Fruit fly (Drosophila melanogaster): Measurements from ENCODE around the gene Cpsf5.

Cpsf5 gene

DNA sequence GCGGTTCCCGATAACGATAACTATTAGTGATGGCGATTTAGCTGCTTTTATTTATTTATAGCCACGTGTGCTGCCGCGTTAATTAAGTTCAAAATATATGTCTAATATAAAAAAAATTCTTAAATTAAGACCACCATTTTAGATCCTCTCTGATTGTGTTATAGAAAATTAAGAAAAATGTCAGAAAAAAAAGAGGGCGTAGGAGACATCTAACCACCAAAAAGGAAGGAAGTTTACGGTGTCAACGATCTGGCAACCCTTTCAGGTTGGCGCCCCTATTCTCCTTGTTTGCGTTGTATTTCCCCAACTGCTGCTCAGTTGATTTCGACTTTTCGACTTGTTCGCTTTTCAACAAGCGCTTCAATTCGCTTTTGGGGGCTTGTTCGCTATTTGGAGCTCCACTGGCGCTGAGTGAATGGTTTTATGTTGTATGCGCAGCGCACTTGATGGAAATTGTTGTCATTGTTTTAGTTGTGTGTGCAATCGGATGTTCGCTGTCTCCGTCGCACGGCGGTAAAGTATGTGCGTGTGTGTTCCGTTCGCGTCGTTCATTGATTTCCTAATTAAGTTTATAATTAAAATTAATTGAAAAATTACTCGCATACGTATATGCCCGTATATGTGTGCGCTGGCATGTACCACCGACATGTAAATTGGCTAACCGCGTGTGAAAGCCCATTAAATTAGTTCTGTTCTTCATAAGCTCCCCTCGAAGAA lies 50.1 kb downstream of the Cpsf5 start, which contains the start of the genes CG3434 and CG44838 (continued):
- TF ChIP-seq fd85E (GFP tag; optimal IDR thresholded peaks at IDR 0.05) (peak; percentile 5), Ets96B (tag; optimal IDR thresholded peaks at IDR 0.05) (peak; percentile 68), eg (GFP tag; IDR thresholded peaks at IDR 0.05) (peak; percentile 75), Ets21C (GFP tag; optimal IDR thresholded peaks at IDR 0.05) (peak; percentile 46), CG4318 (GFP tag; optimal IDR thresholded peaks at IDR 0.05) (peak; percentile 48), CG1621 (tag; optimal IDR thresholded peaks at IDR 0.05) (peak; percentile 37), dsx (GFP tag; optimal IDR thresholded peaks at IDR 0.05; ENCODE audit: poor library complexity, severe bottlenecking) (peak; percentile 47), Hr4 (GFP tag; optimal IDR thresholded peaks at IDR 0.05) (peak; percentile 82), vri (GFP tag; optimal IDR thresholded peaks at IDR 0.05) (peak; percentile 54), topi (GFP tag; optimal IDR thresholded peaks at IDR 0.05) (peak; percentile 73), Sox15 (GFP tag; optimal IDR thresholded peaks at IDR 0.05) (peak; percentile 65), CG32006 (GFP tag; optimal IDR thresholded peaks at IDR 0.05) (peak; percentile 70), dac (GFP tag; optimal IDR thresholded peaks at IDR 0.05) (peak; percentile 55), cyc (GFP tag; optimal IDR thresholded peaks at IDR 0.05) (peak; percentile 69)

DNA sequence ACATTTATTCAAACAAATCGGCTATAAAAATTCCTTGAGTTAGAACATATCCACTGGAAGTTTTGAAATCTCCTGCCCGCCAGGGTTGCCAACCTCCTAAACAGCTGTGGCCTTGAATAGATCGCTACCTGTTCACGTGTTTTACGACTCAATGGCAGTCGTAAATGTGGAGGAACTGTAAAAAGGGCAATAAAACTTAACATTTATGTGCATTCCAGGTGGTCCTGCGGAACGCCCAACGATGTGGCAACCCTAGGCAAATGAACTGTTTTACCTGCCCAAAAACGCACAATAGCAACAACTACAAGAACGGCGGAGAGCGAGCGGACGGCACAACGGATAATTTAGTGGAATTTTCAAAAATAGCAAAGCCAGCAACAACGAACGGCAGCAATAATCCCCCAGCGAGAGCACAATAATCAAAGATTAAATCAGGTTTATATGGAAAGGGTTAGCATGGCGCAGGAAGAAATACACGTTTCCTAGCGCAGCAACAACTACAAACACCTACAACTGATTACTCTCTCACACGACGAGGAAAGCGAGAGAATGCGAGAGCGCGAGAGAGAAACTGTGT lies 50.9 kb downstream of the Cpsf5 start:
- TF ChIP-seq achi (GFP tag; optimal IDR thresholded peaks at IDR 0.05) (no peak), CG11294 (GFP tag; IDR thresholded peaks at IDR 0.05) (peak; percentile 36; the same call in 1 of the 2 replicates), Hr39 (GFP tag; optimal IDR thresholded peaks at IDR 0.05) (peak; percentile 50), CG6163 (GFP tag; IDR thresholded peaks at IDR 0.05) (peak; percentile 43; the same call in 1 of the 3 replicates), CG31627 (GFP tag; optimal IDR thresholded peaks at IDR 0.05) (peak; percentile 7), Sox14 (GFP tag; optimal IDR thresholded peaks at IDR 0.05) (peak; percentile 4), CG8119 (GFP tag; IDR thresholded peaks at IDR 0.05) (no peak), eg (GFP tag; IDR thresholded peaks at IDR 0.05) (peak; percentile 62), CG15336 (GFP tag; IDR thresholded peaks at IDR 0.05) (peak; percentile 6; the same call in 1 of the 2 replicates), CG10669 (GFP tag; optimal IDR thresholded peaks at IDR 0.05) (peak; percentile 23), CG11762 (GFP tag; optimal IDR thresholded peaks at IDR 0.05; ENCODE audit: insufficient read depth) (no peak), Ets96B (tag; optimal IDR thresholded peaks at IDR 0.05) (peak; percentile 27), CG6792 (GFP tag; optimal IDR thresholded peaks at IDR 0.05) (no peak), dac (GFP tag; optimal IDR thresholded peaks at IDR 0.05) (no peak), CG1621 (tag; optimal IDR thresholded peaks at IDR 0.05) (peak; percentile 47), salr (GFP tag; optimal IDR thresholded peaks at IDR 0.05) (peak in 1 of 2 experiments; percentile 7)

DNA sequence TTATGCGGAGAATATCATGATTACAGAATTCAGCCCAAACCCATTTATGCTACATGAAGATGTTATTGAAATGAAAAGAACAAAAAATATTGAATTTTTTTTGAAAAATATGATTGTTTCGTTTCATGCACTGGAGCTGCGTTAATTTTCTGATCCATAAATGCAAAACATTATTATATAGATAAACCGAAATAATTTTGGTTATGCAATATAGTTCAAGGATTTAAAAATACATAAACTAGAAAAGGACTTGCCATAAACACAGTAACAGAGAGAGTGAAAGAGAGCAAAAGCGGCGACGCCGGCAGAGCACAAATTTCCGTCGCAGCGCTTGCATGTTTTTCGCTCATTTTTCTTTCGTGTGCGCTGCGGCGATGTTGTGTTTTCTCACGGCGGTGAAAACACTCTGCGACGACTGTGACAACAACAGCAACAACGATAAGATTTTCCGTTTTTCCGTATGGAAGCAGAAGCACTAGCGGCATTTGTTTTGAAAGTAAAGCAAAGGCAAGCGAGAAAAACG lies 51.5 kb downstream of the Cpsf5 start:
- TF ChIP-seq Ets21C (GFP tag; optimal IDR thresholded peaks at IDR 0.05) (peak; percentile 76), CG8319 (GFP tag; optimal IDR thresholded peaks at IDR 0.05) (peak; percentile 52), achi (GFP tag; optimal IDR thresholded peaks at IDR 0.05) (peak; percentile 90), topi (GFP tag; optimal IDR thresholded peaks at IDR 0.05) (peak; percentile 89), spab (GFP tag; optimal IDR thresholded peaks at IDR 0.05) (peak; percentile 85), CG7368 (GFP tag; optimal IDR thresholded peaks at IDR 0.05) (peak; percentile 80), fd85E (GFP tag; optimal IDR thresholded peaks at IDR 0.05) (peak; percentile 83), Eip93F (GFP tag; optimal IDR thresholded peaks at IDR 0.05) (peak; percentile 76), eg (GFP tag; IDR thresholded peaks at IDR 0.05) (peak; percentile 90), Met (GFP tag; optimal IDR thresholded peaks at IDR 0.05) (peak; percentile 90), CG6276 (GFP tag; optimal IDR thresholded peaks at IDR 0.05) (peak; percentile 97), CG9139 (GFP tag; optimal IDR thresholded peaks at IDR 0.05) (peak; percentile 71), Sox14 (GFP tag; optimal IDR thresholded peaks at IDR 0.05) (peak; percentile 86), ss (GFP tag; optimal IDR thresholded peaks at IDR 0.05) (peak; percentile 66 to 84), CG11902 (GFP tag; optimal IDR thresholded peaks at IDR 0.05) (peak; percentile 59), CG6792 (GFP tag; optimal IDR thresholded peaks at IDR 0.05) (peak; percentile 86), CG11294 (GFP tag; IDR thresholded peaks at IDR 0.05) (peak; percentile 78), svp (GFP tag) (peak; percentile 95), CG11762 (GFP tag; optimal IDR thresholded peaks at IDR 0.05; ENCODE audit: insufficient read depth) (peak; percentile 81), pdm3 (GFP tag; optimal IDR thresholded peaks at IDR 0.05) (peak; percentile 91), OdsH (GFP tag; optimal IDR thresholded peaks at IDR 0.05) (peak; percentile 91), Hr38 (GFP tag; optimal IDR thresholded peaks at IDR 0.05) (no peak), Sox15 (GFP tag; optimal IDR thresholded peaks at IDR 0.05) (peak; percentile 56), esn (GFP tag; optimal IDR thresholded peaks at IDR 0.05) (peak; percentile 93), CG3919 (GFP tag; optimal IDR thresholded peaks at IDR 0.05) (peak; percentile 89), CG4318 (GFP tag; optimal IDR thresholded peaks at IDR 0.05) (peak; percentile 88), fkh (GFP tag; optimal IDR thresholded peaks at IDR 0.05) (peak; percentile 29), Smox (GFP tag; optimal IDR thresholded peaks at IDR 0.05) (peak; percentile 89), Hr39 (GFP tag; optimal IDR thresholded peaks at IDR 0.05) (peak; percentile 64)
